Fruit fly (Drosophila melanogaster) whole organism: ENCODE measurements around the gene viaf.

Experiments used
- CG8478 ChIP-seq: fragments of >200 bp; optimal IDR thresholded peaks from 2 replicates; lab custom pipeline; 2018; ENCODE audit warnings: inconsistent platforms
- EcR ChIP-seq, 2 experiments: fragments of >200 bp; optimal IDR thresholded peaks; 2 replicates each; lab custom pipeline; 2017; ENCODE audit warnings: missing biosample characterization in 2 of 2, missing genetic modification characterization in 2 of 2, missing genetic modification reagents in 2 of 2
- usp ChIP-seq: fragments of >200 bp; optimal IDR thresholded peaks from 2 replicates; lab custom pipeline; 2017; ENCODE audit warnings: missing biosample characterization, missing genetic modification characterization, mixed read lengths

DNA sequence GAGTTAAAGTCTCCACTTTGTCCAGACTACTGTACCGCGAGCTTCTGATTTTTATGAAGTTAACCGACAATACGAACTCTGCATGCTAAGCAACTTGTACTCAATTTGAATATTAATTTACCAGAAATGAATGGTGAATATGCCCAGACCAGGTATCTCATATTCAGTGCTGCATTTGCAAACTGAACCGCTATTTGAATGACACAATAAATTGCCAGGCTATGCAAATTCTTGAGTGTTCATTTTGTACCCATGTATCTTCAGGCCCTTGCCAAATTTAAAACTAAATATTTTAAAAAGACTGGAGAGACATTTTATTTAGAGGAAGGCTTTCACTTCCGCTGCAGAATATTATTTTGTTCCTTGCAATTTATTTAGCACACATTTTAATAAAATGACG lies 35.0 kb upstream of the viaf start:
- TF ChIP-seq CG8478 (lab: Kevin White, UChicago) (no peak), usp (GFP tag; lab: Kevin White, UChicago) (no peak), EcR (GFP tag; optimal IDR thresholded peaks at IDR 0.05; lab: Kevin White, UChicago) (no peak)
